Worm (Caenorhabditis elegans): Measurements from ENCODE around the gene F42A6.6.

Gene F42A6.6

ce11 chrIV:3338176-3338575, 1.5 kb upstream of the F42A6.6 start (continued):
- TF ChIP-seq ceh-100 (GFP tag; IDR thresholded peaks at IDR 0.05) (peak; percentile 15; the same call in 1 of the 2 replicates), cebp-1 (GFP tag; IDR thresholded peaks at IDR 0.05) (no peak; the same call in 1 of the 2 replicates), cebp-1 (tag; optimal IDR thresholded peaks at IDR 0.05) (no peak), snpc-3.4 (tag; optimal IDR thresholded peaks at IDR 0.05) (no peak), aptf-3 (GFP tag; IDR thresholded peaks at IDR 0.05) (0 out of 2 replicates have a peak, but pooled peaks have one; percentile 67), F55B11.4 (tag; optimal IDR thresholded peaks at IDR 0.05; ENCODE audit: borderline replicate concordance, insufficient read depth) (no peak), F33H1.4 (GFP tag; IDR thresholded peaks at IDR 0.05) (peak; percentile 41; the same call in 1 of the 2 replicates), lin-54 (GFP tag; optimal IDR thresholded peaks at IDR 0.05) (peak; percentile 25), madf-6 (GFP tag; IDR thresholded peaks at IDR 0.05) (peak; percentile 65), B0035.1 (tag; optimal IDR thresholded peaks at IDR 0.05) (no peak), mes-4 (tag; optimal IDR thresholded peaks at IDR 0.05) (no peak), T26A5.8 (tag; optimal IDR thresholded peaks at IDR 0.05) (no peak), F23B12.7 (tag; optimal IDR thresholded peaks at IDR 0.05; ENCODE audit: insufficient read depth) (no peak), die-1 (tag; optimal IDR thresholded peaks at IDR 0.05) (no peak), B0019.2 (GFP tag; conservative IDR thresholded peaks at IDR 0.05) (0 out of 2 replicates have a peak, but pooled peaks have one; percentile 12), ekl-4 (GFP tag; IDR thresholded peaks at IDR 0.05) (peak; percentile 72), F52B5.7 (tag; optimal IDR thresholded peaks at IDR 0.05) (no peak), athp-1 (tag; optimal IDR thresholded peaks at IDR 0.05) (no peak), aptf-2 (GFP tag; conservative IDR thresholded peaks at IDR 0.05) (no peak), attf-3 (GFP tag; conservative IDR thresholded peaks at IDR 0.05) (no peak), fkh-3 (tag; optimal IDR thresholded peaks at IDR 0.05) (no peak), C17E4.6 (GFP tag; IDR thresholded peaks at IDR 0.05) (no peak), somi-1 (GFP tag; optimal IDR thresholded peaks at IDR 0.05) (no peak), pha-4 (tag; optimal IDR thresholded peaks at IDR 0.05) (no peak), Y53G8AR.9 (GFP tag; conservative IDR thresholded peaks at IDR 0.05) (0 out of 2 replicates have a peak, but pooled peaks have one; percentile 48), nhr-27 (tag; optimal IDR thresholded peaks at IDR 0.05) (no peak), hsf-1 (GFP tag; IDR thresholded peaks at IDR 0.05) (peak; percentile 61), Y95B8A.8 (GFP tag; IDR thresholded peaks at IDR 0.05) (0 out of 2 replicates have a peak, but pooled peaks have one; percentile 29), gei-17 (GFP tag; optimal IDR thresholded peaks at IDR 0.05) (no peak), tbx-9 (tag; optimal IDR thresholded peaks at IDR 0.05; ENCODE audit: borderline replicate concordance) (no peak), ztf-3 (GFP tag; optimal IDR thresholded peaks at IDR 0.05) (no peak)

DNA sequence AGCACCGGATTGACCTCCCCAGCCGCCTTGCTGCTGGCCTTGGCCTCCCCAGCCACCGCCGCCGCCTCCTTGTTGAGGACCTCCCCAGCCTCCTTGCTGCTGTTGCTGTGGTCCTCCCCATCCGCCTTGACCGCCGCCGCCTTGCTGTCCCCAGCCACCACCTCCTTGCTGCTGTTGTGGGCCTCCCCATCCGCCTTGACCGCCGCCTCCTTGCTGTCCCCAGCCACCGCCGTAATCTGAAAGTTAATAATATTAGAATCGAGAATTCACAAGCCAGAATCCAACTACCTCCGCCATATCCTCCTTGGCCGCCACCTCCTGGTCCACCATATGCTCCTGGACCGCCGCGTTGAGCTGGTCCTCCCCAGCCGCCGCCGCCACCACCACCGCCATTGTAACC, 602 bp upstream of the F42A6.6 start:
- TF ChIP-seq zfh-2 (GFP tag; conservative IDR thresholded peaks at IDR 0.05) (peak; percentile 94), madf-10 (tag; optimal IDR thresholded peaks at IDR 0.05) (no peak), atf-7 (tag; optimal IDR thresholded peaks at IDR 0.05) (no peak), sea-2 (GFP tag; IDR thresholded peaks at IDR 0.05) (no peak), let-607 (tag; optimal IDR thresholded peaks at IDR 0.05) (no peak), ama-1 (optimal IDR thresholded peaks at IDR 0.05) (no peak), ama-1 (GFP tag; optimal IDR thresholded peaks at IDR 0.05) (no peak), madf-3 (GFP tag; IDR thresholded peaks at IDR 0.05) (peak; percentile 59; the same call in 1 of the 2 replicates), Y53G8AR.9 (GFP tag; conservative IDR thresholded peaks at IDR 0.05) (0 out of 2 replicates have a peak, but pooled peaks have one; percentile 10), ccch-3 (GFP tag; optimal IDR thresholded peaks at IDR 0.05) (no peak), F37B4.10 (GFP tag; IDR thresholded peaks at IDR 0.05) (0 out of 2 replicates have a peak, but pooled peaks have one; percentile 44), akir-1 (GFP tag; optimal IDR thresholded peaks at IDR 0.05) (peak; percentile 34), tbx-9 (tag; optimal IDR thresholded peaks at IDR 0.05; ENCODE audit: borderline replicate concordance) (no peak), B0261.1 (tag; optimal IDR thresholded peaks at IDR 0.05) (no peak), lsl-1 (GFP tag; optimal IDR thresholded peaks at IDR 0.05) (no peak), egl-44 (GFP tag; IDR thresholded peaks at IDR 0.05) (no peak; the same call in 1 of the 2 replicates), xnd-1 (tag; optimal IDR thresholded peaks at IDR 0.05) (no peak), somi-1 (GFP tag; optimal IDR thresholded peaks at IDR 0.05) (peak; percentile 42), madf-6 (GFP tag; IDR thresholded peaks at IDR 0.05) (peak; percentile 35), aptf-2 (GFP tag; conservative IDR thresholded peaks at IDR 0.05) (no peak), unc-62 (GFP tag; optimal IDR thresholded peaks at IDR 0.05) (no peak), Y67H2A.10 (GFP tag; conservative IDR thresholded peaks at IDR 0.05) (no peak), mel-28 (tag; optimal IDR thresholded peaks at IDR 0.05; ENCODE audit: borderline replicate concordance) (no peak)

Measured in whole organism, young adult.